Worm (Caenorhabditis elegans): ENCODE results near the gene lgc-30.
A peak's percentile ranks its signal among the peaks of the same experiment; 100 is the strongest.

Gene lgc-30

ce11 chrIV:972401-972800 is 47.7 kb downstream of the lgc-30 start:
- no peak for TF ChIP-seq ceh-34 (tag; optimal IDR thresholded peaks at IDR 0.05)
- TF ChIP-seq ceh-30 (tag; optimal IDR thresholded peaks at IDR 0.05), result no peak
- TF ChIP-seq ceh-31 (tag; optimal IDR thresholded peaks at IDR 0.05), result no peak
- no peak for TF ChIP-seq elt-4 (tag; optimal IDR thresholded peaks at IDR 0.05)
- no peak for TF ChIP-seq hlh-13 (GFP tag; optimal IDR thresholded peaks at IDR 0.05)
- TF ChIP-seq K09A11.1 (tag; optimal IDR thresholded peaks at IDR 0.05; ENCODE audit: insufficient read depth), result no peak
- no peak for TF ChIP-seq nhr-232 (tag; optimal IDR thresholded peaks at IDR 0.05)
- TF ChIP-seq lim-6 (tag; optimal IDR thresholded peaks at IDR 0.05), result no peak
- TF ChIP-seq mec-3 (tag; optimal IDR thresholded peaks at IDR 0.05; ENCODE audit: borderline replicate concordance), result no peak
- TF ChIP-seq ceh-48 (tag; optimal IDR thresholded peaks at IDR 0.05), result no peak
- TF ChIP-seq F13H6.1 (tag; optimal IDR thresholded peaks at IDR 0.05), result no peak
- TF ChIP-seq ceh-19 (GFP tag; optimal IDR thresholded peaks at IDR 0.05), result no peak
- TF ChIP-seq nfya-1 (tag; optimal IDR thresholded peaks at IDR 0.05), result no peak
- no peak for TF ChIP-seq ceh-14 (tag; optimal IDR thresholded peaks at IDR 0.05)
- no peak for TF ChIP-seq pag-3 (tag; optimal IDR thresholded peaks at IDR 0.05; ENCODE audit: borderline replicate concordance)
- no peak for TF ChIP-seq pros-1 (tag; optimal IDR thresholded peaks at IDR 0.05)
- no peak for TF ChIP-seq syd-9 (tag; optimal IDR thresholded peaks at IDR 0.05)

- TF ChIP-seq npax-4 (tag; optimal IDR thresholded peaks at IDR 0.05) (no peak), ceh-48 (tag; optimal IDR thresholded peaks at IDR 0.05) (peak; percentile 55)
Observed at ce11 chrIV:972811-973428, 48.2 kb downstream of the lgc-30 start.

- TF ChIP-seq elt-2 (tag; optimal IDR thresholded peaks at IDR 0.05) (peak; percentile 88), npax-4 (tag; optimal IDR thresholded peaks at IDR 0.05) (no peak)
Observed at ce11 chrIV:976372-976771, 51.7 kb downstream of the lgc-30 start.

ce11 chrIV:977793-978192 is 53.1 kb downstream of the lgc-30 start:
- TF ChIP-seq ceh-48 (tag; optimal IDR thresholded peaks at IDR 0.05), result peak; percentile 60

ce11 chrIV:978309-978708 is 53.6 kb downstream of the lgc-30 start:
- TF ChIP-seq ceh-48 (tag; optimal IDR thresholded peaks at IDR 0.05), result peak; percentile 79

- TF ChIP-seq ceh-18 (tag; optimal IDR thresholded peaks at IDR 0.05) (no peak), ceh-48 (tag; optimal IDR thresholded peaks at IDR 0.05) (peak; percentile 91)
Observed at ce11 chrIV:983558-983957, 58.9 kb downstream of the lgc-30 start.

Measured in whole organism, late embryonic.